Fruit fly (Drosophila melanogaster) whole organism, prepupa: Measurements from ENCODE around the gene dachs.
A peak's percentile ranks its signal among the peaks of the same experiment; 100 is the strongest.

ENCODE experiments used
- Blimp-1 ChIP-seq: fragments of 200-800 bp; sonication (Bioruptor generic); optimal IDR thresholded peaks from 3 replicates; lab custom pipeline; 2017; ENCODE audit warnings: missing biosample characterization, missing genetic modification characterization, mild to moderate bottlenecking, moderate library complexity, missing genetic modification reagents
- CG10631 ChIP-seq: fragments of 200-800 bp; sonication (Bioruptor generic); optimal IDR thresholded peaks from 2 replicates; lab custom pipeline; 2016; ENCODE audit warnings: missing biosample characterization, missing genetic modification characterization
- CG11902 ChIP-seq: fragments of 200-800 bp; sonication (Bioruptor generic); optimal IDR thresholded peaks from 3 replicates; lab custom pipeline; 2016; ENCODE audit warnings: missing biosample characterization, missing genetic modification characterization
- CG15336 ChIP-seq: fragments of 200-800 bp; sonication (Bioruptor generic); IDR thresholded peaks from 2 replicates; pipeline ENCODE4 v1.3.6; 2022; ENCODE audit warnings: missing biosample characterization, missing genetic modification characterization
- CG31627 ChIP-seq: fragments of 200-800 bp; sonication (Bioruptor generic); optimal IDR thresholded peaks from 3 replicates; lab custom pipeline; 2016; ENCODE audit warnings: missing biosample characterization, missing genetic modification characterization
- CG3919 ChIP-seq: fragments of 200-800 bp; sonication (Bioruptor generic); optimal IDR thresholded peaks from 3 replicates; lab custom pipeline; 2016; ENCODE audit warnings: missing biosample characterization, missing genetic modification characterization
- CG6163 ChIP-seq: fragments of 200-800 bp; sonication (Bioruptor generic); IDR thresholded peaks from 3 replicates; pipeline ENCODE4 v1.3.6; 2022; ENCODE audit warnings: missing biosample characterization, missing genetic modification characterization
- CG6792 ChIP-seq: fragments of 200-800 bp; sonication (Bioruptor generic); optimal IDR thresholded peaks from 3 replicates; lab custom pipeline; 2016; ENCODE audit warnings: missing biosample characterization, missing genetic modification characterization
- CG6808 ChIP-seq: fragments of 200-800 bp; sonication (Bioruptor generic); optimal IDR thresholded peaks from 3 replicates; lab custom pipeline; 2017; ENCODE audit warnings: missing biosample characterization, missing genetic modification characterization, mild to moderate bottlenecking, moderate library complexity, missing genetic modification reagents
- CG6854 ChIP-seq: fragments of 200-800 bp; sonication (Bioruptor generic); optimal IDR thresholded peaks from 2 replicates; lab custom pipeline; 2017; ENCODE audit warnings: missing biosample characterization, mild to moderate bottlenecking, missing genetic modification characterization
- CG7368 ChIP-seq: fragments of 200-800 bp; sonication (Bioruptor generic); optimal IDR thresholded peaks from 3 replicates; lab custom pipeline; 2016; ENCODE audit warnings: missing biosample characterization, missing genetic modification characterization
- CG8119 ChIP-seq: fragments of 200-800 bp; sonication (Bioruptor generic); IDR thresholded peaks from 3 replicates; pipeline ENCODE4 v1.3.6; 2022; ENCODE audit warnings: missing biosample characterization, missing genetic modification characterization
- CG9139 ChIP-seq: fragments of 200-800 bp; sonication (Bioruptor generic); optimal IDR thresholded peaks from 3 replicates; lab custom pipeline; 2017; ENCODE audit warnings: missing biosample characterization, mild to moderate bottlenecking, missing genetic modification characterization
- Eip78C ChIP-seq: fragments of 200-800 bp; sonication (Bioruptor generic); peaks from one replicate; lab custom pipeline; 2016; ENCODE audit warnings: missing biosample characterization, missing genetic modification characterization
- Eip93F ChIP-seq: fragments of 200-800 bp; sonication (Bioruptor generic); optimal IDR thresholded peaks from 2 replicates; lab custom pipeline; 2016; ENCODE audit warnings: missing biosample characterization, mild to moderate bottlenecking, missing genetic modification characterization
- Ets21C ChIP-seq: fragments of 200-800 bp; sonication (Bioruptor generic); optimal IDR thresholded peaks from 3 replicates; lab custom pipeline; 2016; ENCODE audit warnings: missing biosample characterization, missing genetic modification characterization
- Ets96B ChIP-seq: fragments of 200-800 bp; optimal IDR thresholded peaks from 2 replicates; lab custom pipeline; 2019; ENCODE audit warnings: missing biosample characterization, mild to moderate bottlenecking, missing genetic modification characterization, moderate library complexity
- Gug ChIP-seq: fragments of 200-800 bp; sonication (Bioruptor generic); IDR thresholded peaks from 2 replicates; pipeline ENCODE4 v1.3.6; 2022; ENCODE audit warnings: missing biosample characterization, missing genetic modification characterization
- Hr38 ChIP-seq: sonication (Bioruptor generic); optimal IDR thresholded peaks from 2 replicates; lab custom pipeline; 2016; ENCODE audit warnings: missing biosample characterization, missing genetic modification characterization
- Hr39 ChIP-seq: fragments of 200-800 bp; sonication (Bioruptor generic); optimal IDR thresholded peaks from 2 replicates; lab custom pipeline; 2016; ENCODE audit warnings: missing biosample characterization, missing genetic modification characterization
- Hr4 ChIP-seq: fragments of 200-800 bp; sonication (Bioruptor generic); optimal IDR thresholded peaks from 3 replicates; lab custom pipeline; 2016; ENCODE audit warnings: missing biosample characterization, missing genetic modification characterization
- Met ChIP-seq: fragments of 200-800 bp; sonication (Bioruptor generic); optimal IDR thresholded peaks from 3 replicates; lab custom pipeline; 2016; ENCODE audit warnings: missing biosample characterization, missing genetic modification characterization
- Smox ChIP-seq: fragments of 200-800 bp; sonication (Bioruptor generic); optimal IDR thresholded peaks from 3 replicates; lab custom pipeline; 2016; ENCODE audit warnings: missing biosample characterization, missing genetic modification characterization
- Sox102F ChIP-seq: fragments of 200-800 bp; sonication (Bioruptor generic); optimal IDR thresholded peaks from 2 replicates; lab custom pipeline; 2016; ENCODE audit warnings: missing biosample characterization, mild to moderate bottlenecking, missing genetic modification characterization
- Sox15 ChIP-seq: fragments of 200-800 bp; sonication (Bioruptor generic); optimal IDR thresholded peaks from 3 replicates; lab custom pipeline; 2016; ENCODE audit warnings: missing biosample characterization, missing genetic modification characterization
- achi ChIP-seq: fragments of 200-800 bp; sonication (Bioruptor generic); optimal IDR thresholded peaks from 3 replicates; lab custom pipeline; 2016; ENCODE audit warnings: missing biosample characterization, missing genetic modification characterization
- acj6 ChIP-seq: fragments of 200-800 bp; sonication (Bioruptor generic); optimal IDR thresholded peaks from 3 replicates; lab custom pipeline; 2016; ENCODE audit warnings: missing biosample characterization, missing genetic modification characterization
- cyc ChIP-seq: fragments of 200-800 bp; sonication (Bioruptor generic); optimal IDR thresholded peaks from 3 replicates; lab custom pipeline; 2016; ENCODE audit warnings: missing biosample characterization, missing genetic modification characterization
- dac ChIP-seq: fragments of 200-800 bp; sonication (Bioruptor generic); optimal IDR thresholded peaks from 2 replicates; lab custom pipeline; 2017; ENCODE audit warnings: missing biosample characterization, mild to moderate bottlenecking, missing genetic modification characterization
- dsx ChIP-seq: fragments of 200-800 bp; optimal IDR thresholded peaks from 3 replicates; lab custom pipeline; 2019; ENCODE audit warnings: missing biosample characterization, mild to moderate bottlenecking, missing genetic modification characterization, moderate library complexity; ENCODE audit not compliant: poor library complexity, severe bottlenecking
- esn ChIP-seq: fragments of 200-800 bp; sonication (Bioruptor generic); optimal IDR thresholded peaks from 2 replicates; lab custom pipeline; 2016; ENCODE audit warnings: missing biosample characterization, mild to moderate bottlenecking, missing genetic modification characterization, moderate library complexity
- fd59A ChIP-seq: fragments of 200-800 bp; sonication (Bioruptor generic); optimal IDR thresholded peaks from 2 replicates; lab custom pipeline; 2017; ENCODE audit warnings: missing biosample characterization, mild to moderate bottlenecking, missing genetic modification characterization, missing genetic modification reagents
- fd85E ChIP-seq: fragments of 200-800 bp; sonication (Bioruptor generic); optimal IDR thresholded peaks from 3 replicates; lab custom pipeline; 2016; ENCODE audit warnings: missing biosample characterization, missing genetic modification characterization
- fkh ChIP-seq: fragments of 200-800 bp; sonication (Bioruptor generic); optimal IDR thresholded peaks from 3 replicates; lab custom pipeline; 2017; ENCODE audit warnings: missing biosample characterization, mild to moderate bottlenecking, missing genetic modification characterization, moderate library complexity
- lz ChIP-seq: fragments of 200-800 bp; sonication (Bioruptor generic); optimal IDR thresholded peaks from 3 replicates; lab custom pipeline; 2016; ENCODE audit warnings: missing biosample characterization, missing genetic modification characterization
- net ChIP-seq: fragments of 200-800 bp; sonication (Bioruptor generic); optimal IDR thresholded peaks from 3 replicates; lab custom pipeline; 2016; ENCODE audit warnings: missing biosample characterization, missing genetic modification characterization
- pdm3 ChIP-seq: fragments of 200-800 bp; sonication (Bioruptor generic); optimal IDR thresholded peaks from 3 replicates; lab custom pipeline; 2016; ENCODE audit warnings: missing biosample characterization, missing genetic modification characterization
- svp ChIP-seq: fragments of 200-800 bp; sonication (Bioruptor generic); peaks from one replicate; lab custom pipeline; 2016; ENCODE audit warnings: missing biosample characterization, missing genetic modification characterization
- topi ChIP-seq: fragments of 200-800 bp; sonication (Bioruptor generic); optimal IDR thresholded peaks from 3 replicates; lab custom pipeline; 2016; ENCODE audit warnings: missing biosample characterization, missing genetic modification characterization
- vri ChIP-seq: fragments of 200-800 bp; sonication (Bioruptor generic); optimal IDR thresholded peaks from 3 replicates; lab custom pipeline; 2016; ENCODE audit warnings: missing biosample characterization, mild to moderate bottlenecking, missing genetic modification characterization

Gene dachs

DNA sequence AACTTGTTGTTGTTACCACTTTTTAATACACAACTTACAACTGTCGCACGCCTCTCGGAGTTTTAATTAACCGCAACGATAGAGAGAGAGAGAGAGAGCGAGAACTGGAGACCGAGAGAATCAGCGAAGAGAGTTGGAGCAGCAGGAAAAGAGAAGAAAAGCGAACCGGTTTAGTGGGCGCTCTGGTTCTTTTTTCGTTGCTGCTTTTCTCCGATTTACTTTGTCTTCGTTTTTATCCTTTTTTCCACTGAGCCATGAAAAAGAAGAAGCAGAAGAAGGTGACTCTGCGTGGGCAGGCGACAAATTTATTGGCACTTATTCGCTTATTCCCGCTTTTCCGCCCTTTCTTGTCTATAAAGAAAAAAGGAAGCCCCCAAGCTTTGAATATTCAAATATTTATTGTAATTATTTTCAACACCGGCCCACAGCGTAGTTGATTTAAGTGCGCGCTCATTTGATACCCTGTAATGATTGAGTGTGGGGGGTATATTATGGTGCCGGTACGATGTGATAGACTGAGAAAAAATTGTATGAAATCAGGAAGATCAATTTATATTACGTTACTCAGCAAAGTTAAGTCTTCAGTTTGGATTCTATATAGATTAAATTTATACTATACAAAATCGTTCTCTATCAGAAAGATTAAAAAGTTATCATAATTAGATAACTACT is 46.2 kb upstream of the dachs start (continued):
- TF ChIP-seq Eip93F (GFP tag; lab: Kevin White, UChicago) = no peak
- TF ChIP-seq Gug (GFP tag; lab: Robert Waterston, UW) = no peak
- peak; percentile 67 for TF ChIP-seq Eip78C (GFP tag; lab: Kevin White, UChicago)
- TF ChIP-seq CG6163 (GFP tag; lab: Robert Waterston, UW) = peak; percentile 72; the same call in 2 of the 3 replicates
- TF ChIP-seq Ets21C (GFP tag; lab: Kevin White, UChicago) = no peak
- TF ChIP-seq CG9139 (GFP tag; lab: Kevin White, UChicago) = peak; percentile 67
- no peak for TF ChIP-seq CG11902 (GFP tag; lab: Kevin White, UChicago)
- TF ChIP-seq topi (GFP tag; lab: Kevin White, UChicago) = no peak
- no peak for TF ChIP-seq net
- TF ChIP-seq Sox15 (GFP tag; lab: Kevin White, UChicago) = no peak
- peak; percentile 72 for TF ChIP-seq dsx (GFP tag; lab: Kevin White, UChicago)
- TF ChIP-seq fd59A = peak; percentile 9
- no peak for TF ChIP-seq Sox102F (GFP tag; lab: Kevin White, UChicago)
- peak; percentile 9 for TF ChIP-seq CG3919 (GFP tag; lab: Kevin White, UChicago)
- TF ChIP-seq Hr38 (GFP tag; lab: Kevin White, UChicago) = no peak
- TF ChIP-seq fkh (GFP tag; lab: Kevin White, UChicago) = no peak

DNA sequence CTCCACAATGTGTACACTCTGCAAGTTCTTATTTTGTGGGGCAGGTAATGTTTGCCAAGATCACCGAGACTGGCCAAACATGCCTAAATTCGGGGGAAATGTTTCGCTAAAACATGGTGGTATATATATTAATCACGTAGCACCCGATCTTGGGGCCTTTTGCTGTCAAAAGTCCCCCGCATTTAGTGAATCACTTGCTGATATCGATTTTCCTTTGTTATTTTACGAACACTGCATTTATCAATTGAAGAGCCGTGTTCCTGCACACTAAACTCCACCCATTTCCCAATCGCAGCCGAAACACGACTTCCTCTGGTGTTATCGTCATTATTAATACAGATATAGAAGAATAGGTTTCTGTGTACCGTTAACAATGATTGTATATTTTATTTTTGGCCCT is 44.9 kb upstream of the dachs start:
- no peak for TF ChIP-seq achi (GFP tag; lab: Kevin White, UChicago)
- no peak for TF ChIP-seq CG10631
- no peak for TF ChIP-seq acj6
- TF ChIP-seq Gug (GFP tag; lab: Robert Waterston, UW) = no peak
- no peak for TF ChIP-seq Sox102F (GFP tag; lab: Kevin White, UChicago)
- no peak for TF ChIP-seq Ets21C (GFP tag; lab: Kevin White, UChicago)
- no peak for TF ChIP-seq cyc (GFP tag; lab: Kevin White, UChicago)
- no peak for TF ChIP-seq Eip78C (GFP tag; lab: Kevin White, UChicago)
- no peak for TF ChIP-seq Ets96B (tag; lab: Kevin White, UChicago)
- TF ChIP-seq CG31627 (GFP tag; lab: Kevin White, UChicago) = no peak
- no peak for TF ChIP-seq vri
- TF ChIP-seq Smox = no peak
- TF ChIP-seq Blimp-1 (GFP tag; lab: Kevin White, UChicago) = no peak
- TF ChIP-seq svp = no peak
- TF ChIP-seq CG11902 (GFP tag; lab: Kevin White, UChicago) = no peak
- no peak for TF ChIP-seq lz (GFP tag; lab: Kevin White, UChicago)
- TF ChIP-seq, all 60 proteins: peak for 0

- TF ChIP-seq Ets96B (tag; lab: Kevin White, UChicago) (no peak), achi (GFP tag; lab: Kevin White, UChicago) (no peak), fd85E (GFP tag; lab: Kevin White, UChicago) (no peak), Sox15 (GFP tag; lab: Kevin White, UChicago) (no peak), CG8119 (GFP tag; lab: Robert Waterston, UW) (no peak), Eip78C (GFP tag; lab: Kevin White, UChicago) (peak; percentile 49), CG6163 (GFP tag; lab: Robert Waterston, UW) (no peak), Blimp-1 (GFP tag; lab: Kevin White, UChicago) (no peak), vri (no peak), dsx (GFP tag; lab: Kevin White, UChicago) (peak; percentile 46), esn (GFP tag; lab: Kevin White, UChicago) (no peak)
Observed at dm6 chr2L:8423047-8423446, 43.6 kb upstream of the dachs start.

- TF ChIP-seq Hr39 (GFP tag; lab: Kevin White, UChicago) (no peak), Met (GFP tag; lab: Kevin White, UChicago) (peak; percentile 40), CG3919 (GFP tag; lab: Kevin White, UChicago) (peak; percentile 7), Sox102F (GFP tag; lab: Kevin White, UChicago) (peak; percentile 57), Smox (no peak), vri (no peak), Hr4 (GFP tag; lab: Kevin White, UChicago) (peak; percentile 3), CG6854 (GFP tag; lab: Kevin White, UChicago) (no peak), esn (GFP tag; lab: Kevin White, UChicago) (peak; percentile 35), Eip78C (GFP tag; lab: Kevin White, UChicago) (peak; percentile 54), Ets21C (GFP tag; lab: Kevin White, UChicago) (no peak), Gug (GFP tag; lab: Robert Waterston, UW) (no peak), fkh (GFP tag; lab: Kevin White, UChicago) (peak; percentile 23), topi (GFP tag; lab: Kevin White, UChicago) (no peak), CG15336 (GFP tag; lab: Robert Waterston, UW) (no peak), CG6808 (GFP tag; lab: Kevin White, UChicago) (peak; percentile 58), CG6792 (GFP tag; lab: Kevin White, UChicago) (no peak), fd85E (GFP tag; lab: Kevin White, UChicago) (no peak), dac (GFP tag; lab: Kevin White, UChicago) (no peak), pdm3 (GFP tag; lab: Kevin White, UChicago) (no peak), CG7368 (no peak), achi (GFP tag; lab: Kevin White, UChicago) (no peak), CG8119 (GFP tag; lab: Robert Waterston, UW) (no peak), CG31627 (GFP tag; lab: Kevin White, UChicago) (no peak)
Observed at dm6 chr2L:8423460-8424089, 43.0 kb upstream of the dachs start.
